Fruit fly (Drosophila melanogaster): ENCODE data around the gene TfIIEbeta.
A peak's percentile ranks its signal among the peaks of the same experiment; 100 is the strongest.

Gene TfIIEbeta

dm6 chr3L:4259102-4259558 lies 27.7 kb upstream of the TfIIEbeta start, which contains the start of the genes CG15011 and CG1309 (continued):
- TF ChIP-seq Hey (tag; optimal IDR thresholded peaks at IDR 0.05) (no peak), CG3847 (GFP tag; IDR thresholded peaks at IDR 0.05) (peak; percentile 77), HLHmδ (GFP tag; optimal IDR thresholded peaks at IDR 0.05) (no peak), Hr78 (GFP tag; optimal IDR thresholded peaks at IDR 0.05) (peak in 1 of 2 experiments; percentile 46), CG14441 (GFP tag; IDR thresholded peaks at IDR 0.05) (peak; percentile 83), Blimp-1 (GFP tag; optimal IDR thresholded peaks at IDR 0.05) (peak; percentile 77), CG12769 (tag; optimal IDR thresholded peaks at IDR 0.05) (peak; percentile 94), Dll (GFP tag; IDR thresholded peaks at IDR 0.05; ENCODE audit: partially characterized antibody) (peak; percentile 59; the same call in 2 of the 4 replicates), CG17328 (GFP tag; IDR thresholded peaks at IDR 0.05) (peak; percentile 77), toy (GFP tag; IDR thresholded peaks at IDR 0.05) (no peak), gce (GFP tag; IDR thresholded peaks at IDR 0.05) (no peak), Hsf (GFP tag; optimal IDR thresholded peaks at IDR 0.05) (peak; percentile 91), nerfin-1 (tag; optimal IDR thresholded peaks at IDR 0.05) (peak; percentile 93), CG10366 (GFP tag; IDR thresholded peaks at IDR 0.05) (peak; percentile 76), stc (GFP tag; IDR thresholded peaks at IDR 0.05) (no peak), otp (GFP tag; IDR thresholded peaks at IDR 0.05) (peak; percentile 70; the same call in 2 of the 3 replicates), z (GFP tag; IDR thresholded peaks at IDR 0.05) (no peak), Hr51 (GFP tag; optimal IDR thresholded peaks at IDR 0.05) (peak; percentile 80 to 81), NfI (GFP tag; optimal IDR thresholded peaks at IDR 0.05) (peak; percentile 78), Poxn (GFP tag; IDR thresholded peaks at IDR 0.05) (0 out of 2 replicates have a peak, but pooled peaks have one; percentile 24), CG6765 (GFP tag; optimal IDR thresholded peaks at IDR 0.05) (peak; percentile 0), kay (GFP tag; optimal IDR thresholded peaks at IDR 0.05) (peak; percentile 72), aop (GFP tag; IDR thresholded peaks at IDR 0.05) (no peak), CG11093 (GFP tag; IDR thresholded peaks at IDR 0.05) (no peak; the same call in 2 of the 3 replicates), CG13775 (GFP tag; optimal IDR thresholded peaks at IDR 0.05) (peak; percentile 85), Rfx (GFP tag; IDR thresholded peaks at IDR 0.05) (peak; percentile 82; the same call in 1 of the 2 replicates), Ets65A (GFP tag) (peak; percentile 99), usp (GFP tag; optimal IDR thresholded peaks at IDR 0.05) (no peak), Sry-δ (GFP tag; optimal IDR thresholded peaks at IDR 0.05) (peak; percentile 70), pho (GFP tag; optimal IDR thresholded peaks at IDR 0.05) (peak; percentile 91), cad (GFP tag; optimal IDR thresholded peaks at IDR 0.05) (no peak), ewg (GFP tag; optimal IDR thresholded peaks at IDR 0.05) (peak; percentile 42), ap (GFP tag; IDR thresholded peaks at IDR 0.05) (no peak), pros (GFP tag; optimal IDR thresholded peaks at IDR 0.05) (no peak), NC2β (GFP tag; optimal IDR thresholded peaks at IDR 0.05) (peak; percentile 85), tgo (GFP tag; IDR thresholded peaks at IDR 0.05) (peak; percentile 57; the same call in 2 of the 3 replicates), CG18599 (GFP tag; optimal IDR thresholded peaks at IDR 0.05) (peak; percentile 83), GATAe (GFP tag; conservative IDR thresholded peaks at IDR 0.05) (peak; percentile 66), CG5180 (GFP tag; optimal IDR thresholded peaks at IDR 0.05) (no peak), CG43689 (GFP tag; IDR thresholded peaks at IDR 0.05) (0 out of 2 replicates have a peak, but pooled peaks have one; percentile 29), Doc2 (GFP tag; IDR thresholded peaks at IDR 0.05) (no peak), Opbp (GFP tag; IDR thresholded peaks at IDR 0.05; ENCODE audit: partially characterized antibody) (no peak), fd102C (GFP tag; optimal IDR thresholded peaks at IDR 0.05) (peak; percentile 68), br (optimal IDR thresholded peaks at IDR 0.05) (no peak), Antp (GFP tag; optimal IDR thresholded peaks at IDR 0.05) (peak; percentile 83), CG31441 (GFP tag; IDR thresholded peaks at IDR 0.05) (peak; percentile 76), CG34224 (GFP tag; IDR thresholded peaks at IDR 0.05; ENCODE audit: partially characterized antibody) (no peak), CG33213 (GFP tag; optimal IDR thresholded peaks at IDR 0.05) (peak; percentile 75), CG7987 (GFP tag; optimal IDR thresholded peaks at IDR 0.05) (peak; percentile 45), Dfd (GFP tag; optimal IDR thresholded peaks at IDR 0.05) (no peak), CG15479 (GFP tag; optimal IDR thresholded peaks at IDR 0.05) (no peak)
